Fruit fly (Drosophila melanogaster) whole organism, pupa: Measurements from ENCODE around the gene CG15024.

Source experiments
- CG10348 ChIP-seq: fragments of 200-800 bp; sonication (Bioruptor generic); IDR thresholded peaks from 2 replicates; pipeline ENCODE4 v1.3.6; 2022; ENCODE audit warnings: missing biosample characterization, missing genetic modification characterization
- CG12605 ChIP-seq: fragments of 200-800 bp; sonication (Bioruptor generic); IDR thresholded peaks from 2 replicates; pipeline ENCODE4 v1.3.6; 2022; ENCODE audit warnings: missing biosample characterization, missing genetic modification characterization
- CG13204 ChIP-seq: fragments of 200-800 bp; sonication (Bioruptor generic); optimal IDR thresholded peaks from 2 replicates; lab custom pipeline; 2018; ENCODE audit warnings: missing biosample characterization, mild to moderate bottlenecking, missing genetic modification characterization, moderate library complexity
- CG14655 ChIP-seq: fragments of 200-800 bp; sonication (Bioruptor generic); optimal IDR thresholded peaks from 3 replicates; lab custom pipeline; 2017; ENCODE audit warnings: mild to moderate bottlenecking, missing biosample characterization, missing genetic modification reagents, missing genetic modification characterization
- CG15710 ChIP-seq: fragments of 200-800 bp; sonication (Bioruptor generic); optimal IDR thresholded peaks from 2 replicates; lab custom pipeline; 2018; ENCODE audit warnings: missing biosample characterization, mild to moderate bottlenecking, missing genetic modification characterization, moderate library complexity
- CG17806 ChIP-seq: fragments of 200-800 bp; sonication (Bioruptor generic); optimal IDR thresholded peaks from 2 replicates; lab custom pipeline; 2018; ENCODE audit warnings: missing biosample characterization, mild to moderate bottlenecking, missing genetic modification characterization, moderate library complexity
- CG32121 ChIP-seq: fragments of 200-800 bp; sonication (Bioruptor generic); IDR thresholded peaks from 2 replicates; pipeline ENCODE4 v1.3.6; 2022; ENCODE audit warnings: missing biosample characterization, missing genetic modification characterization
- CG34367 ChIP-seq: fragments of 200-800 bp; sonication (Bioruptor generic); optimal IDR thresholded peaks from 2 replicates; lab custom pipeline; 2018; ENCODE audit warnings: missing biosample characterization, mild to moderate bottlenecking, missing genetic modification characterization
- CG4496 ChIP-seq: fragments of 200-800 bp; sonication (Bioruptor generic); IDR thresholded peaks from 3 replicates; pipeline ENCODE4 v1.3.6; 2022; ENCODE audit warnings: missing biosample characterization, missing genetic modification characterization
- CG8159 ChIP-seq: fragments of 200-800 bp; sonication (Bioruptor generic); optimal IDR thresholded peaks from 3 replicates; lab custom pipeline; 2018; ENCODE audit warnings: missing biosample characterization, mild to moderate bottlenecking, missing genetic modification characterization, moderate library complexity
- CG8301 ChIP-seq: fragments of 200-800 bp; sonication (Bioruptor generic); optimal IDR thresholded peaks from 2 replicates; lab custom pipeline; 2018; ENCODE audit warnings: missing biosample characterization, mild to moderate bottlenecking, missing genetic modification characterization
- CG9948 ChIP-seq: fragments of 200-800 bp; sonication (Bioruptor generic); optimal IDR thresholded peaks from 2 replicates; lab custom pipeline; 2018; ENCODE audit warnings: missing biosample characterization, mild to moderate bottlenecking, missing genetic modification characterization, moderate library complexity
- D1 ChIP-seq: fragments of 200-800 bp; sonication (Bioruptor generic); optimal IDR thresholded peaks from 2 replicates; lab custom pipeline; 2018; ENCODE audit warnings: missing biosample characterization, mild to moderate bottlenecking, missing genetic modification characterization, moderate library complexity
- EcR ChIP-seq: fragments of 200-800 bp; sonication (Bioruptor generic); optimal IDR thresholded peaks from 3 replicates; lab custom pipeline; 2019; ENCODE audit warnings: missing biosample characterization, missing genetic modification characterization, mild to moderate bottlenecking, moderate library complexity, missing genetic modification reagents
- Ets98B ChIP-seq: fragments of 200-800 bp; sonication (Bioruptor generic); IDR thresholded peaks from 2 replicates; pipeline ENCODE4 v1.3.6; 2022; ENCODE audit warnings: missing biosample characterization, missing genetic modification characterization
- Pif1A ChIP-seq: fragments of 200-800 bp; sonication (Bioruptor generic); optimal IDR thresholded peaks from 3 replicates; lab custom pipeline; 2016; ENCODE audit warnings: missing biosample characterization, missing genetic modification characterization
- Pif1B ChIP-seq: fragments of 200-800 bp; sonication (Bioruptor generic); optimal IDR thresholded peaks from 3 replicates; lab custom pipeline; 2016; ENCODE audit warnings: missing biosample characterization, missing genetic modification characterization
- Snoo ChIP-seq: fragments of 200-800 bp; sonication (Bioruptor generic); optimal IDR thresholded peaks from 3 replicates; lab custom pipeline; 2017; ENCODE audit warnings: missing biosample characterization, mild to moderate bottlenecking, missing genetic modification characterization, inconsistent platforms
- fd96Ca ChIP-seq: fragments of 200-800 bp; sonication (Bioruptor generic); IDR thresholded peaks from 3 replicates; pipeline ENCODE4 v1.3.6; 2022; ENCODE audit warnings: missing biosample characterization, missing genetic modification characterization
- gl ChIP-seq: fragments of 200-800 bp; sonication (Bioruptor generic); optimal IDR thresholded peaks from 2 replicates; lab custom pipeline; 2018; ENCODE audit warnings: missing biosample characterization, mild to moderate bottlenecking, missing genetic modification characterization
- rn ChIP-seq: fragments of 200-800 bp; sonication (Bioruptor generic); IDR thresholded peaks from 2 replicates; pipeline ENCODE4 v1.3.6; 2022; ENCODE audit warnings: missing biosample characterization, missing genetic modification characterization

Gene CG15024

dm6 chr3L:4472768-4473167, 9.1 kb upstream of the CG15024 start, which contains the start of gene CG11349:
Gene CG11349 (plus strand): TSS chr3L:4473068.
- no peak for TF ChIP-seq CG17806 (tag; lab: Kevin White, UChicago)

- TF ChIP-seq gl (tag; lab: Kevin White, UChicago) (no peak), Ets98B (GFP tag; lab: Robert Waterston, UW) (no peak), CG9948 (tag; lab: Kevin White, UChicago) (no peak), Snoo (tag; lab: Kevin White, UChicago) (no peak), CG15710 (tag; lab: Kevin White, UChicago) (no peak), EcR (GFP tag; lab: Kevin White, UChicago) (no peak), CG10348 (GFP tag; lab: Robert Waterston, UW) (no peak), CG4496 (no peak), fd96Ca (GFP tag; lab: Robert Waterston, UW) (no peak), CG32121 (no peak), CG17806 (tag; lab: Kevin White, UChicago) (no peak), D1 (no peak), CG34367 (no peak), CG8301 (tag; lab: Kevin White, UChicago) (no peak), CG13204 (GFP tag; lab: Kevin White, UChicago) (no peak), rn (GFP tag; lab: Robert Waterston, UW) (no peak), CG8159 (no peak), Pif1A (GFP tag; lab: Kevin White, UChicago) (no peak)
Observed at dm6 chr3L:4471449-4471848, 7.8 kb upstream of the CG15024 start, which contains the start of gene CG32248. Gene CG32248 (plus strand): TSS chr3L:4471749.

- TF ChIP-seq Snoo (tag; lab: Kevin White, UChicago) = no peak
- TF ChIP-seq CG12605 (GFP tag; lab: Robert Waterston, UW) = no peak
- no peak for TF ChIP-seq CG34367
Observed at dm6 chr3L:4469701-4470100, 6.1 kb upstream of the CG15024 start, which contains the start of gene CG32249. Gene CG32249 (plus strand): TSS chr3L:4470001.

dm6 chr3L:4466530-4466929, 2.9 kb upstream of the CG15024 start, which contains the start of gene CG32241:
Gene CG32241 (minus strand): TSS chr3L:4466630.
- TF ChIP-seq D1 (no peak), CG17806 (tag; lab: Kevin White, UChicago) (no peak), CG10348 (GFP tag; lab: Robert Waterston, UW) (no peak), CG8301 (tag; lab: Kevin White, UChicago) (no peak), CG8159 (no peak), CG12605 (GFP tag; lab: Robert Waterston, UW) (no peak), Pif1A (GFP tag; lab: Kevin White, UChicago) (no peak), CG34367 (no peak), CG4496 (no peak), CG15710 (tag; lab: Kevin White, UChicago) (no peak)

- TF ChIP-seq CG14655 (peak; percentile 12), rn (GFP tag; lab: Robert Waterston, UW) (no peak)
Observed at dm6 chr3L:4461454-4462045, 2.1 kb downstream of the CG15024 start, which contains the start of gene CG15023. Gene CG15023 (minus strand): TSS chr3L:4461504.

dm6 chr3L:4460307-4461088, 3.1 kb downstream of the CG15024 start, which contains the start of gene CG15022:
Gene CG15022 (minus strand): TSS chr3L:4460317.
- TF ChIP-seq fd96Ca (GFP tag; lab: Robert Waterston, UW) (no peak), CG4496 (no peak), CG12605 (GFP tag; lab: Robert Waterston, UW) (no peak), CG10348 (GFP tag; lab: Robert Waterston, UW) (no peak), Snoo (tag; lab: Kevin White, UChicago) (no peak), CG8159 (no peak), EcR (GFP tag; lab: Kevin White, UChicago) (no peak), CG17806 (tag; lab: Kevin White, UChicago) (no peak), rn (GFP tag; lab: Robert Waterston, UW) (no peak), CG9948 (tag; lab: Kevin White, UChicago) (no peak), Pif1A (GFP tag; lab: Kevin White, UChicago) (no peak), CG34367 (no peak), CG8301 (tag; lab: Kevin White, UChicago) (no peak)

dm6 chr3L:4458063-4458462, 5.6 kb downstream of the CG15024 start, which contains the start of gene CG11345:
Gene CG11345 (minus strand): TSS chr3L:4458163.
- TF ChIP-seq Pif1A (GFP tag; lab: Kevin White, UChicago) (no peak), CG9948 (tag; lab: Kevin White, UChicago) (no peak), CG15710 (tag; lab: Kevin White, UChicago) (no peak), Pif1B (GFP tag; lab: Kevin White, UChicago) (no peak), Ets98B (GFP tag; lab: Robert Waterston, UW) (no peak), fd96Ca (GFP tag; lab: Robert Waterston, UW) (no peak), CG10348 (GFP tag; lab: Robert Waterston, UW) (no peak), CG14655 (no peak), Snoo (tag; lab: Kevin White, UChicago) (no peak), CG4496 (no peak), EcR (GFP tag; lab: Kevin White, UChicago) (no peak), gl (tag; lab: Kevin White, UChicago) (no peak), rn (GFP tag; lab: Robert Waterston, UW) (no peak), CG12605 (GFP tag; lab: Robert Waterston, UW) (no peak), CG34367 (no peak)
